Worm (Caenorhabditis elegans) whole organism, mixed stage, embryonic: Measurements from ENCODE around the gene B0478.3.

Experiments used
- blmp-1 ChIP-seq: fragments of 150-350 bp; optimal IDR thresholded peaks from 2 replicates; lab custom pipeline; 2014; ENCODE audit warnings: missing biosample characterization, missing genetic modification characterization
- elt-3 ChIP-seq: fragments of 150-350 bp; optimal IDR thresholded peaks from 2 replicates; lab custom pipeline; 2014; ENCODE audit warnings: missing biosample characterization, missing genetic modification characterization
- mls-2 ChIP-seq: sonication (generic microtip); optimal IDR thresholded peaks from 2 replicates; lab custom pipeline; 2016; ENCODE audit warnings: mild to moderate bottlenecking, missing genetic modification characterization, moderate library complexity, missing compliant biosample characterization
- nhr-237 ChIP-seq: fragments of 150-350 bp; optimal IDR thresholded peaks from 2 replicates; lab custom pipeline; 2014; ENCODE audit warnings: missing biosample characterization, missing genetic modification characterization
- nhr-76 ChIP-seq: sonication (generic microtip); optimal IDR thresholded peaks from 2 replicates; lab custom pipeline; 2017; ENCODE audit warnings: missing biosample characterization, missing genetic modification characterization
- pha-4 ChIP-seq: fragments of 150-350 bp; optimal IDR thresholded peaks from 2 replicates; lab custom pipeline; 2018; ENCODE audit warnings: missing biosample characterization, missing genetic modification reagents, missing genetic modification characterization
- snpc-4 ChIP-seq: fragments of 150-350 bp; optimal IDR thresholded peaks from 2 replicates; lab custom pipeline; 2014; ENCODE audit warnings: missing biosample characterization, missing genetic modification characterization
- unc-39 ChIP-seq: fragments of 150-350 bp; optimal IDR thresholded peaks from 2 replicates; lab custom pipeline; 2014; ENCODE audit warnings: missing biosample characterization, missing genetic modification characterization
- unc-62 ChIP-seq: fragments of 150-350 bp; optimal IDR thresholded peaks from 2 replicates; lab custom pipeline; 2014; ENCODE audit warnings: missing biosample characterization, missing genetic modification reagents, missing genetic modification characterization
- zip-8 ChIP-seq: fragments of 150-350 bp; optimal IDR thresholded peaks from 2 replicates; lab custom pipeline; 2014; ENCODE audit warnings: missing biosample characterization, missing genetic modification characterization
- ztf-11 ChIP-seq: fragments of 150-350 bp; optimal IDR thresholded peaks from 2 replicates; lab custom pipeline; 2014; ENCODE audit warnings: missing biosample characterization, missing genetic modification characterization

ce11 chrIV:7003323-7003722 lies 38.9 kb upstream of the B0478.3 start, which contains the start of gene cht-3:
- TF ChIP-seq pha-4 (no peak), elt-3 (tag; lab: Kevin White, UChicago) (no peak), blmp-1 (no peak), ztf-11 (no peak), unc-62 (GFP tag; lab: Kevin White, UChicago) (no peak), mls-2 (no peak), unc-39 (tag; lab: Kevin White, UChicago) (no peak), nhr-237 (tag; lab: Kevin White, UChicago) (no peak), nhr-76 (tag; lab: Kevin White, UChicago) (no peak), zip-8 (tag; lab: Kevin White, UChicago) (no peak), snpc-4 (tag; lab: Kevin White, UChicago) (no peak)
